Fruit fly (Drosophila melanogaster) whole organism, embryonic: ENCODE results near the gene ppk.
A peak's percentile ranks its signal among the peaks of the same experiment; 100 is the strongest.

ENCODE experiments used
- Abd-B ChIP-seq: fragments of 200-800 bp; sonication (Bioruptor generic); optimal IDR thresholded peaks from 2 replicates; lab custom pipeline; 2018; ENCODE audit warnings: missing biosample characterization, mild to moderate bottlenecking, missing genetic modification characterization, moderate library complexity
- CG11247 ChIP-seq: fragments of 200-800 bp; sonication (Bioruptor generic); IDR thresholded peaks from 2 replicates; pipeline ENCODE4 v1.3.6; 2022; ENCODE audit warnings: missing biosample characterization, missing genetic modification characterization
- CG13296 ChIP-seq: fragments of 200-800 bp; sonication (Bioruptor generic); optimal IDR thresholded peaks from 3 replicates; lab custom pipeline; 2018; ENCODE audit warnings: missing biosample characterization, mild to moderate bottlenecking, missing genetic modification characterization
- CG15514 ChIP-seq: fragments of 200-800 bp; sonication (Bioruptor generic); optimal IDR thresholded peaks from 3 replicates; lab custom pipeline; 2017; ENCODE audit warnings: missing biosample characterization, missing genetic modification characterization, mild to moderate bottlenecking, moderate library complexity, missing genetic modification reagents
- CG1603 ChIP-seq: fragments of 200-800 bp; sonication (Bioruptor generic); optimal IDR thresholded peaks from 2 replicates; lab custom pipeline; 2019; ENCODE audit warnings: missing biosample characterization, mild to moderate bottlenecking, missing genetic modification characterization, moderate library complexity
- CG17186 ChIP-seq: fragments of 200-800 bp; sonication (Bioruptor generic); optimal IDR thresholded peaks from 3 replicates; lab custom pipeline; 2017; ENCODE audit warnings: missing biosample characterization, missing genetic modification reagents, missing genetic modification characterization
- CG17385 ChIP-seq: fragments of 200-800 bp; sonication (Bioruptor generic); optimal IDR thresholded peaks from 3 replicates; lab custom pipeline; 2018; ENCODE audit warnings: missing biosample characterization, mild to moderate bottlenecking, missing genetic modification characterization
- CG17829 ChIP-seq: fragments of 200-800 bp; optimal IDR thresholded peaks from 2 replicates; lab custom pipeline; 2019; ENCODE audit warnings: missing biosample characterization, mild to moderate bottlenecking, missing genetic modification characterization, moderate library complexity
- CG31365 ChIP-seq: fragments of 200-800 bp; sonication (Bioruptor generic); optimal IDR thresholded peaks from 2 replicates; lab custom pipeline; 2018; ENCODE audit warnings: missing biosample characterization, mild to moderate bottlenecking, missing genetic modification characterization
- CG4424 ChIP-seq: fragments of 200-800 bp; sonication (Bioruptor generic); optimal IDR thresholded peaks from 3 replicates; lab custom pipeline; 2016; ENCODE audit warnings: missing biosample characterization, missing genetic modification characterization
- CG4617 ChIP-seq: fragments of 200-800 bp; sonication (Bioruptor generic); optimal IDR thresholded peaks from 3 replicates; lab custom pipeline; 2016; ENCODE audit warnings: missing biosample characterization, missing genetic modification characterization, borderline replicate concordance
- CG5180 ChIP-seq: fragments of 200-800 bp; sonication (Bioruptor generic); optimal IDR thresholded peaks from 3 replicates; lab custom pipeline; 2017; ENCODE audit warnings: missing biosample characterization, missing genetic modification characterization, mild to moderate bottlenecking, moderate library complexity, missing genetic modification reagents
- CG6175 ChIP-seq: fragments of 200-800 bp; sonication (Bioruptor generic); IDR thresholded peaks from 3 replicates; pipeline ENCODE4 v1.3.6; 2022; ENCODE audit warnings: missing biosample characterization, missing genetic modification characterization
- CG7928 ChIP-seq: fragments of 200-800 bp; sonication (Bioruptor generic); optimal IDR thresholded peaks from 2 replicates; lab custom pipeline; 2017; ENCODE audit warnings: missing biosample characterization, mild to moderate bottlenecking, missing genetic modification characterization
- CG8290 ChIP-seq, 3 experiments: fragments of 200-800 bp; sonication (Bioruptor generic); optimal IDR thresholded peaks; 2 replicates each; lab custom pipeline; 2016 to 2019; ENCODE audit warnings: missing biosample characterization in 3 of 3, missing genetic modification characterization in 3 of 3, mild to moderate bottlenecking in 2 of 3, moderate library complexity in 1 of 3
- Camta ChIP-seq: fragments of 200-800 bp; sonication (Bioruptor generic); optimal IDR thresholded peaks from 2 replicates; lab custom pipeline; 2016; ENCODE audit warnings: missing biosample characterization, missing genetic modification characterization
- Dad ChIP-seq: fragments of 200-800 bp; sonication (Bioruptor generic); optimal IDR thresholded peaks from 3 replicates; lab custom pipeline; 2016; ENCODE audit warnings: missing biosample characterization, missing genetic modification characterization
- Dll ChIP-seq: fragments of 200-800 bp; sonication (Bioruptor generic); IDR thresholded peaks from 4 replicates; pipeline ENCODE4 v1.3.6; 2022; ENCODE audit warnings: missing biosample characterization, missing genetic modification characterization; ENCODE audit not compliant: partially characterized antibody
- Eip74EF ChIP-seq, 2 experiments: fragments of 200-800 bp in 1 of 2; fragments of >200 bp in 1 of 2; sonication (Bioruptor generic) in 1 of 2; optimal IDR thresholded peaks; 2 replicates each; lab custom pipeline; 2017 to 2019; ENCODE audit warnings: missing biosample characterization in 2 of 2, missing genetic modification characterization in 2 of 2, mild to moderate bottlenecking in 1 of 2, moderate library complexity in 1 of 2
- GATAe ChIP-seq: fragments of 200-800 bp; sonication (Bioruptor generic); conservative IDR thresholded peaks from 2 replicates; pipeline ENCODE4 v1.3.6; 2022; ENCODE audit warnings: missing biosample characterization, missing genetic modification characterization
- Gug ChIP-seq: fragments of 200-800 bp; sonication (Bioruptor generic); IDR thresholded peaks from 4 replicates; pipeline ENCODE4 v1.3.6; 2022; ENCODE audit warnings: missing biosample characterization, missing genetic modification characterization
- HLH4C ChIP-seq: fragments of 200-800 bp; sonication (Bioruptor generic); IDR thresholded peaks from 3 replicates; pipeline ENCODE4 v1.3.6; 2022; ENCODE audit warnings: missing biosample characterization, missing genetic modification characterization; ENCODE audit not compliant: partially characterized antibody
- HLH54F ChIP-seq: fragments of 200-800 bp; sonication (Bioruptor generic); optimal IDR thresholded peaks from 3 replicates; lab custom pipeline; 2016; ENCODE audit warnings: missing biosample characterization, missing genetic modification characterization
- Jarid2 ChIP-seq: fragments of 200-800 bp; sonication (Bioruptor generic); optimal IDR thresholded peaks from 3 replicates; lab custom pipeline; 2017; ENCODE audit warnings: mild to moderate bottlenecking, missing biosample characterization, missing genetic modification reagents, missing genetic modification characterization
- Kr ChIP-seq: fragments of 200-800 bp; sonication (Bioruptor generic); optimal IDR thresholded peaks from 2 replicates; lab custom pipeline; 2017; ENCODE audit warnings: missing biosample characterization, mild to moderate bottlenecking, missing genetic modification characterization
- NC2β ChIP-seq: fragments of 200-800 bp; sonication (Bioruptor generic); optimal IDR thresholded peaks from 2 replicates; lab custom pipeline; 2016; ENCODE audit warnings: missing biosample characterization, missing genetic modification characterization
- Stat92E ChIP-seq, 3 experiments: fragments of >200 bp in 2 of 3; fragments of 200-800 bp in 1 of 3; sonication (Bioruptor generic) in 1 of 3; optimal IDR thresholded peaks; 2 replicates each; lab custom pipeline; 2017 to 2019; ENCODE audit warnings: missing biosample characterization in 3 of 3, missing genetic modification characterization in 3 of 3, mild to moderate bottlenecking in 1 of 3, moderate library complexity in 1 of 3
- Tbp ChIP-seq: fragments of >200 bp; optimal IDR thresholded peaks from 2 replicates; lab custom pipeline; 2018; ENCODE audit warnings: missing biosample characterization, missing genetic modification characterization
- ab ChIP-seq: fragments of 200-800 bp; sonication (Bioruptor generic); optimal IDR thresholded peaks from 2 replicates; lab custom pipeline; 2016; ENCODE audit warnings: missing biosample characterization, missing genetic modification characterization
- chn ChIP-seq: fragments of 200-800 bp; sonication (Bioruptor generic); optimal IDR thresholded peaks from 2 replicates; lab custom pipeline; 2016; ENCODE audit warnings: missing biosample characterization, missing genetic modification characterization
- ems ChIP-seq: fragments of 200-800 bp; sonication (Bioruptor generic); optimal IDR thresholded peaks from 3 replicates; lab custom pipeline; 2016; ENCODE audit warnings: missing biosample characterization, missing genetic modification characterization
- fd3F ChIP-seq: fragments of 200-800 bp; sonication (Bioruptor generic); optimal IDR thresholded peaks from 2 replicates; lab custom pipeline; 2018; ENCODE audit warnings: missing biosample characterization, mild to moderate bottlenecking, missing genetic modification characterization, moderate library complexity
- gcm2 ChIP-seq: fragments of 200-800 bp; sonication (Bioruptor generic); optimal IDR thresholded peaks from 2 replicates; lab custom pipeline; 2016; ENCODE audit warnings: missing biosample characterization, missing genetic modification characterization
- grau ChIP-seq: fragments of 200-800 bp; optimal IDR thresholded peaks from 3 replicates; lab custom pipeline; 2019; ENCODE audit warnings: missing biosample characterization, mild to moderate bottlenecking, missing genetic modification characterization, moderate library complexity
- mirr ChIP-seq: fragments of 200-800 bp; sonication (Bioruptor generic); optimal IDR thresholded peaks from 3 replicates; lab custom pipeline; 2018; ENCODE audit warnings: missing biosample characterization, mild to moderate bottlenecking, missing genetic modification characterization
- nerfin-1 ChIP-seq: fragments of 200-800 bp; sonication (Bioruptor generic); optimal IDR thresholded peaks from 3 replicates; lab custom pipeline; 2019; ENCODE audit warnings: missing biosample characterization, mild to moderate bottlenecking, missing genetic modification characterization, moderate library complexity
- nerfin-2 ChIP-seq: fragments of 200-800 bp; sonication (Bioruptor generic); IDR thresholded peaks from 2 replicates; pipeline ENCODE4 v1.3.6; 2022; ENCODE audit warnings: missing biosample characterization, missing genetic modification characterization; ENCODE audit not compliant: partially characterized antibody
- pum ChIP-seq: fragments of 200-800 bp; sonication (Bioruptor generic); optimal IDR thresholded peaks from 2 replicates; lab custom pipeline; 2016; ENCODE audit warnings: missing biosample characterization, missing genetic modification characterization
- ranshi ChIP-seq: fragments of 200-800 bp; sonication (Bioruptor generic); IDR thresholded peaks from 2 replicates; pipeline ENCODE4 v1.3.6; 2022; ENCODE audit warnings: missing biosample characterization, missing genetic modification characterization
- ro ChIP-seq: fragments of 200-800 bp; sonication (Bioruptor generic); IDR thresholded peaks from 2 replicates; pipeline ENCODE4 v1.3.6; 2022; ENCODE audit warnings: missing biosample characterization, missing genetic modification characterization
- row ChIP-seq: fragments of 200-800 bp; sonication (Bioruptor generic); IDR thresholded peaks from 3 replicates; pipeline ENCODE4 v1.3.6; 2022; ENCODE audit warnings: missing biosample characterization, missing genetic modification characterization
- sd ChIP-seq: fragments of 200-800 bp; sonication (Bioruptor generic); optimal IDR thresholded peaks from 3 replicates; lab custom pipeline; 2018; ENCODE audit warnings: missing biosample characterization, mild to moderate bottlenecking, missing genetic modification characterization, moderate library complexity
- stwl ChIP-seq: fragments of 200-800 bp; sonication (Bioruptor generic); optimal IDR thresholded peaks from 3 replicates; lab custom pipeline; 2018; ENCODE audit warnings: missing biosample characterization, mild to moderate bottlenecking, missing genetic modification characterization, moderate library complexity
- tap ChIP-seq: fragments of 200-800 bp; optimal IDR thresholded peaks from 3 replicates; lab custom pipeline; 2019; ENCODE audit warnings: missing biosample characterization, mild to moderate bottlenecking, missing genetic modification characterization, moderate library complexity
- tna ChIP-seq: fragments of 200-800 bp; sonication (Bioruptor generic); IDR thresholded peaks from 2 replicates; pipeline ENCODE4 v1.3.6; 2022; ENCODE audit warnings: missing biosample characterization, missing genetic modification characterization; ENCODE audit not compliant: partially characterized antibody
- trem ChIP-seq: fragments of 200-800 bp; optimal IDR thresholded peaks from 3 replicates; lab custom pipeline; 2019; ENCODE audit warnings: missing biosample characterization, mild to moderate bottlenecking, missing genetic modification characterization, moderate library complexity
- wdn ChIP-seq: fragments of 200-800 bp; sonication (Bioruptor generic); IDR thresholded peaks from 2 replicates; pipeline ENCODE4 v1.3.6; 2022; ENCODE audit warnings: missing biosample characterization, missing genetic modification characterization
- zf30C ChIP-seq: fragments of 200-800 bp; sonication (Bioruptor generic); optimal IDR thresholded peaks from 3 replicates; lab custom pipeline; 2018; ENCODE audit warnings: missing biosample characterization, mild to moderate bottlenecking, missing genetic modification characterization
- zfh2 ChIP-seq: fragments of 200-800 bp; sonication (Bioruptor generic); optimal IDR thresholded peaks from 2 replicates; lab custom pipeline; 2016; ENCODE audit warnings: missing biosample characterization, missing genetic modification characterization

The ppk gene

DNA sequence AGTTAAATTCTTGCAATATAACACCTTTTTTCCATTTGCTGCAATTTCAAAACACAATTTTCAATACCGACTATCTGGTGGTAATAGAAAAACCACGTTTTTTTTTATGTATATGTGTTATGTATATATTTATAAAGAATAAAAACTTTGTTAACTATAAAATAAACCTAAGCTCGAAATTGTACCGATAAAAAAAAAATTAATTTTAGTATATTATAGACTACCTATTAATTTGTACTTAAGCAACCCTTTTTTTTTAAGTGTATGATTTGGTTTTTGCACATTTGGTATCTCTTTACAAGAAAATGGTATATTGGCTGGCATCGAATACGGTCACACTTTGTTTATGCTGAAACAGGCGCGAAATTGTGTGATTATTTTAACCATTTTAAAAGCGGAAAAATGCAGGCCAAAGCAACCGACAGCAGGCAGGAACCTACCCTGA, 19.2 kb downstream of the ppk start, which contains the start of gene spel1 (continued):
- TF ChIP-seq tap (tag; lab: Kevin White, UChicago) (peak; percentile 75), CG17186 (GFP tag; lab: Kevin White, UChicago) (no peak), CG5180 (GFP tag; lab: Kevin White, UChicago) (peak; percentile 51), nerfin-1 (tag; lab: Kevin White, UChicago) (peak; percentile 70), Stat92E (GFP tag; optimal IDR thresholded peaks at IDR 0.05; lab: Kevin White, UChicago) (peak in 1 of 3 experiments; percentile 10), CG6175 (GFP tag; lab: Robert Waterston, UW) (no peak), zf30C (GFP tag; lab: Kevin White, UChicago) (peak; percentile 91), stwl (peak; percentile 64), Gug (no peak), wdn (GFP tag; lab: Robert Waterston, UW) (peak; percentile 59), nerfin-2 (GFP tag; lab: Robert Waterston, UW) (no peak), GATAe (peak; percentile 36; the same call in 1 of the 2 replicates), ranshi (GFP tag; lab: Robert Waterston, UW) (peak; percentile 89), pum (GFP tag; lab: Kevin White, UChicago) (peak; percentile 5), HLH54F (GFP tag; lab: Kevin White, UChicago) (no peak), row (GFP tag; lab: Robert Waterston, UW) (peak; percentile 85), chn (GFP tag; lab: Kevin White, UChicago) (no peak), Eip74EF (GFP tag; optimal IDR thresholded peaks at IDR 0.05; lab: Kevin White, UChicago) (peak in 1 of 2 experiments; percentile 77), grau (peak; percentile 83), Tbp (no peak), CG31365 (tag; lab: Kevin White, UChicago) (no peak), sd (tag; lab: Kevin White, UChicago) (peak; percentile 42), CG1603 (tag; lab: Kevin White, UChicago) (peak; percentile 45), zfh2 (peak; percentile 33), tna (GFP tag; lab: Robert Waterston, UW) (no peak), Jarid2 (GFP tag; lab: Kevin White, UChicago) (no peak), ro (GFP tag; lab: Robert Waterston, UW) (no peak), CG8290 (GFP tag; optimal IDR thresholded peaks at IDR 0.05; lab: Kevin White, UChicago) (peak; percentile 57), CG8290 (tag; optimal IDR thresholded peaks at IDR 0.05; lab: Kevin White, UChicago) (peak in 1 of 2 experiments; percentile 43), gcm2 (no peak), CG7928 (GFP tag; lab: Kevin White, UChicago) (no peak), CG17385 (peak; percentile 68), Abd-B (GFP tag; lab: Kevin White, UChicago) (peak; percentile 73), Dad (GFP tag; lab: Kevin White, UChicago) (no peak), CG4617 (GFP tag; lab: Kevin White, UChicago) (peak; percentile 60), ab (GFP tag; lab: Kevin White, UChicago) (no peak), CG13296 (peak; percentile 83), CG17829 (peak; percentile 88), CG4424 (GFP tag; lab: Kevin White, UChicago) (peak; percentile 81), mirr (GFP tag; lab: Kevin White, UChicago) (no peak), Kr (GFP tag; lab: Kevin White, UChicago) (no peak), ems (peak; percentile 24), Camta (GFP tag; lab: Kevin White, UChicago) (no peak), CG15514 (GFP tag; lab: Kevin White, UChicago) (peak; percentile 64), HLH4C (GFP tag; lab: Robert Waterston, UW) (no peak), trem (tag; lab: Kevin White, UChicago) (peak; percentile 78), fd3F (peak; percentile 76), NC2β (no peak), Dll (GFP tag; lab: Robert Waterston, UW) (no peak), CG11247 (peak; percentile 67)
